Worm (Caenorhabditis elegans) whole organism, late embryonic: ENCODE data around the gene rpl-16.

Experiments used
- K02D7.2 ChIP-seq: sonication (generic microtip); optimal IDR thresholded peaks from 2 replicates; lab custom pipeline; 2017; ENCODE audit warnings: mild to moderate bottlenecking, missing genetic modification characterization, missing compliant biosample characterization
- K09A11.1 ChIP-seq: sonication (generic microtip); optimal IDR thresholded peaks from 2 replicates; lab custom pipeline; 2017; ENCODE audit warnings: antibody characterized with exemption, mild to moderate bottlenecking, missing genetic modification characterization, missing compliant biosample characterization; ENCODE audit not compliant: insufficient read depth
- ahr-1 ChIP-seq: sonication (generic microtip); optimal IDR thresholded peaks from 2 replicates; lab custom pipeline; 2016; ENCODE audit warnings: missing genetic modification characterization, missing compliant biosample characterization
- ceh-18 ChIP-seq: sonication (generic microtip); optimal IDR thresholded peaks from 2 replicates; lab custom pipeline; 2016; ENCODE audit warnings: missing genetic modification characterization, missing compliant biosample characterization
- ceh-22 ChIP-seq: sonication (generic microtip); optimal IDR thresholded peaks from 2 replicates; lab custom pipeline; 2017; ENCODE audit warnings: missing biosample characterization, missing genetic modification characterization
- ceh-24 ChIP-seq: sonication (generic microtip); optimal IDR thresholded peaks from 2 replicates; lab custom pipeline; 2016; ENCODE audit warnings: mild to moderate bottlenecking, missing genetic modification characterization, missing compliant biosample characterization
- ceh-30 ChIP-seq: fragments of 150-350 bp; optimal IDR thresholded peaks from 2 replicates; lab custom pipeline; 2014; ENCODE audit warnings: missing biosample characterization, missing genetic modification characterization
- ceh-31 ChIP-seq: sonication (generic microtip); optimal IDR thresholded peaks from 2 replicates; lab custom pipeline; 2016; ENCODE audit warnings: missing genetic modification characterization, missing compliant biosample characterization
- ceh-45 ChIP-seq: fragments of 200-800 bp; sonication (Bioruptor generic); IDR thresholded peaks from 2 replicates; pipeline ENCODE4 v1.3.6; 2022; ENCODE audit warnings: missing genetic modification reagents, missing genetic modification characterization, missing compliant biosample characterization
- ceh-48 ChIP-seq: sonication (generic microtip); optimal IDR thresholded peaks from 2 replicates; lab custom pipeline; 2016; ENCODE audit warnings: missing genetic modification characterization, inconsistent platforms, missing compliant biosample characterization
- ceh-6 ChIP-seq: fragments of 200-800 bp; sonication (Bioruptor generic); optimal IDR thresholded peaks from 2 replicates; lab custom pipeline; 2018; ENCODE audit warnings: mild to moderate bottlenecking, missing genetic modification characterization, missing compliant biosample characterization
- che-1 ChIP-seq: sonication (generic microtip); optimal IDR thresholded peaks from 2 replicates; lab custom pipeline; 2016; ENCODE audit warnings: mild to moderate bottlenecking, missing genetic modification characterization, missing compliant biosample characterization
- dmd-4 ChIP-seq: sonication (generic microtip); optimal IDR thresholded peaks from 2 replicates; lab custom pipeline; 2016; ENCODE audit warnings: borderline replicate concordance, missing genetic modification characterization, missing compliant biosample characterization
- elt-2 ChIP-seq: sonication (generic microtip); optimal IDR thresholded peaks from 2 replicates; lab custom pipeline; 2016; ENCODE audit warnings: missing genetic modification reagents, missing genetic modification characterization, missing compliant biosample characterization
- fkh-10 ChIP-seq: fragments of 150-350 bp; optimal IDR thresholded peaks from 2 replicates; lab custom pipeline; 2014; ENCODE audit warnings: missing biosample characterization, missing genetic modification reagents, missing genetic modification characterization
- fkh-6 ChIP-seq: sonication (generic microtip); optimal IDR thresholded peaks from 2 replicates; lab custom pipeline; 2016; ENCODE audit warnings: missing genetic modification characterization, missing compliant biosample characterization
- hlh-13 ChIP-seq: fragments of 200-800 bp; sonication (Bioruptor generic); optimal IDR thresholded peaks from 2 replicates; lab custom pipeline; 2018; ENCODE audit warnings: mild to moderate bottlenecking, missing genetic modification characterization, missing compliant biosample characterization
- hlh-15 ChIP-seq: sonication (generic microtip); optimal IDR thresholded peaks from 2 replicates; lab custom pipeline; 2016; ENCODE audit warnings: missing genetic modification characterization, missing compliant biosample characterization
- hlh-6 ChIP-seq: sonication (generic microtip); optimal IDR thresholded peaks from 2 replicates; lab custom pipeline; 2016; ENCODE audit warnings: missing genotype, missing genetic modification characterization, missing compliant biosample characterization
- hlh-8 ChIP-seq: sonication (generic microtip); optimal IDR thresholded peaks from 2 replicates; lab custom pipeline; 2016; ENCODE audit warnings: missing genotype, missing genetic modification characterization, missing compliant biosample characterization
- lim-6 ChIP-seq: sonication (generic microtip); optimal IDR thresholded peaks from 2 replicates; lab custom pipeline; 2016; ENCODE audit warnings: missing genetic modification characterization, missing compliant biosample characterization
- lin-11 ChIP-seq: fragments of 200-800 bp; sonication (Bioruptor generic); optimal IDR thresholded peaks from 2 replicates; lab custom pipeline; 2018; ENCODE audit warnings: mild to moderate bottlenecking, missing genetic modification characterization, missing compliant biosample characterization
- madf-2 ChIP-seq: sonication (generic microtip); optimal IDR thresholded peaks from 2 replicates; lab custom pipeline; 2017; ENCODE audit warnings: missing genetic modification characterization, missing compliant biosample characterization
- mec-3 ChIP-seq: sonication (generic microtip); optimal IDR thresholded peaks from 2 replicates; lab custom pipeline; 2016; ENCODE audit warnings: borderline replicate concordance, missing genetic modification characterization, missing compliant biosample characterization
- nfya-1 ChIP-seq: sonication (generic microtip); optimal IDR thresholded peaks from 2 replicates; lab custom pipeline; 2017; ENCODE audit warnings: missing genetic modification characterization, mild to moderate bottlenecking, missing compliant biosample characterization, antibody characterized with exemption, moderate library complexity
- nhr-11 ChIP-seq: fragments of 150-350 bp; optimal IDR thresholded peaks from 2 replicates; lab custom pipeline; 2014; ENCODE audit warnings: missing biosample characterization, missing genetic modification characterization
- npax-4 ChIP-seq: sonication (generic microtip); optimal IDR thresholded peaks from 2 replicates; lab custom pipeline; 2016; ENCODE audit warnings: missing genetic modification characterization, missing compliant biosample characterization
- pax-1 ChIP-seq: fragments of 150-350 bp; optimal IDR thresholded peaks from 2 replicates; lab custom pipeline; 2014; ENCODE audit warnings: missing biosample characterization, missing genetic modification characterization
- pha-2 ChIP-seq: sonication (generic microtip); optimal IDR thresholded peaks from 2 replicates; lab custom pipeline; 2017; ENCODE audit warnings: mild to moderate bottlenecking, missing genetic modification characterization, missing compliant biosample characterization
- pha-4 ChIP-seq: fragments of 150-350 bp; optimal IDR thresholded peaks from 2 replicates; lab custom pipeline; 2018; ENCODE audit warnings: missing biosample characterization, missing genetic modification reagents, missing genetic modification characterization
- pqm-1 ChIP-seq: sonication (generic microtip); optimal IDR thresholded peaks from 2 replicates; lab custom pipeline; 2016; ENCODE audit warnings: missing genetic modification characterization, missing compliant biosample characterization
- pros-1 ChIP-seq: fragments of 150-350 bp; optimal IDR thresholded peaks from 2 replicates; lab custom pipeline; 2014; ENCODE audit warnings: missing biosample characterization, missing genetic modification reagents, missing genetic modification characterization
- ref-2 ChIP-seq: sonication (generic microtip); optimal IDR thresholded peaks from 2 replicates; lab custom pipeline; 2016; ENCODE audit warnings: missing genetic modification characterization, missing compliant biosample characterization
- sox-2 ChIP-seq: fragments of 200-800 bp; sonication (Bioruptor generic); IDR thresholded peaks from 2 replicates; pipeline ENCODE4 v1.3.6; 2022; ENCODE audit warnings: missing genetic modification reagents, missing genetic modification characterization, missing compliant biosample characterization
- tbx-2 ChIP-seq: sonication (generic microtip); optimal IDR thresholded peaks from 2 replicates; lab custom pipeline; 2016; ENCODE audit warnings: missing genetic modification characterization, missing compliant biosample characterization
- tbx-7 ChIP-seq: sonication (generic microtip); optimal IDR thresholded peaks from 2 replicates; lab custom pipeline; 2016; ENCODE audit warnings: missing genotype, missing genetic modification characterization, missing compliant biosample characterization
- ttx-3 ChIP-seq: sonication (generic microtip); optimal IDR thresholded peaks from 2 replicates; lab custom pipeline; 2016; ENCODE audit warnings: missing genetic modification reagents, missing genetic modification characterization, missing compliant biosample characterization
- unc-3 ChIP-seq, 2 experiments: fragments of 200-800 bp in 1 of 2; sonication (Bioruptor generic) in 1 of 2; sonication (generic microtip) in 1 of 2; conservative IDR thresholded peaks in 1 of 2; optimal IDR thresholded peaks in 1 of 2; 2 replicates each; pipeline versions ENCODE4 v1.3.6 to Lab custom; 2016 to 2022; ENCODE audit warnings: missing compliant biosample characterization in 2 of 2, missing genetic modification characterization in 2 of 2, missing genetic modification reagents in 1 of 2
- unc-42 ChIP-seq: sonication (generic microtip); optimal IDR thresholded peaks from 2 replicates; lab custom pipeline; 2016; ENCODE audit warnings: missing genotype, missing genetic modification characterization, missing compliant biosample characterization
- ztf-16 ChIP-seq: sonication (generic microtip); optimal IDR thresholded peaks from 2 replicates; lab custom pipeline; 2017; ENCODE audit warnings: missing genetic modification characterization, missing compliant biosample characterization

The rpl-16 gene

ce11 chrIII:3487133-3487532 is 16.3 kb downstream of the rpl-16 start:
- TF ChIP-seq nhr-11 (no peak), fkh-6 (tag; lab: Kevin White, UChicago) (no peak), unc-42 (no peak), hlh-6 (no peak), ahr-1 (tag; lab: Kevin White, UChicago) (no peak), ceh-48 (tag; lab: Kevin White, UChicago) (no peak), sox-2 (GFP tag; lab: Robert Waterston, UW) (no peak), tbx-7 (tag; lab: Kevin White, UChicago) (no peak), ceh-45 (no peak), ceh-24 (tag; lab: Kevin White, UChicago) (no peak), hlh-15 (no peak), pros-1 (tag; lab: Kevin White, UChicago) (no peak), elt-2 (no peak), K09A11.1 (no peak), pqm-1 (tag; lab: Kevin White, UChicago) (no peak), unc-3 (GFP tag; conservative IDR thresholded peaks at IDR 0.05; lab: Robert Waterston, UW) (no peak), unc-3 (tag; optimal IDR thresholded peaks at IDR 0.05; lab: Kevin White, UChicago) (no peak)

- TF ChIP-seq hlh-8 (tag; lab: Kevin White, UChicago) = no peak
- TF ChIP-seq ttx-3 (tag; lab: Kevin White, UChicago) = no peak
- no peak for TF ChIP-seq ref-2 (tag; lab: Kevin White, UChicago)
- TF ChIP-seq tbx-7 (tag; lab: Kevin White, UChicago) = no peak
- no peak for TF ChIP-seq mec-3 (tag; lab: Kevin White, UChicago)
- no peak for TF ChIP-seq K09A11.1
- TF ChIP-seq dmd-4 (tag; lab: Kevin White, UChicago) = no peak
- no peak for TF ChIP-seq ceh-31 (tag; lab: Kevin White, UChicago)
- TF ChIP-seq madf-2 (tag; lab: Kevin White, UChicago) = no peak
- no peak for TF ChIP-seq lin-11 (tag; lab: Kevin White, UChicago)
- no peak for TF ChIP-seq nfya-1 (tag; lab: Kevin White, UChicago)
- TF ChIP-seq hlh-13 (GFP tag; lab: Kevin White, UChicago) = no peak
- no peak for TF ChIP-seq ceh-30 (tag; lab: Kevin White, UChicago)
- TF ChIP-seq ceh-6 (GFP tag; lab: Kevin White, UChicago) = no peak
Observed at ce11 chrIII:3486055-3486454, 17.3 kb downstream of the rpl-16 start.

ce11 chrIII:3484995-3485394 is 18.4 kb downstream of the rpl-16 start:
- TF ChIP-seq fkh-10 (GFP tag; lab: Kevin White, UChicago) (no peak), ceh-22 (no peak), npax-4 (tag; lab: Kevin White, UChicago) (no peak), pha-4 (tag; lab: Kevin White, UChicago) (no peak), hlh-13 (GFP tag; lab: Kevin White, UChicago) (no peak), hlh-8 (tag; lab: Kevin White, UChicago) (no peak), hlh-15 (no peak), K09A11.1 (no peak), ceh-18 (tag; lab: Kevin White, UChicago) (no peak), fkh-6 (tag; lab: Kevin White, UChicago) (no peak), ztf-16 (tag; lab: Kevin White, UChicago) (no peak)

- TF ChIP-seq unc-3 (GFP tag; conservative IDR thresholded peaks at IDR 0.05; lab: Robert Waterston, UW) = no peak
- no peak for TF ChIP-seq unc-3 (tag; optimal IDR thresholded peaks at IDR 0.05; lab: Kevin White, UChicago)
- TF ChIP-seq che-1 (tag; lab: Kevin White, UChicago) = no peak
- no peak for TF ChIP-seq pax-1 (tag; lab: Kevin White, UChicago)
- no peak for TF ChIP-seq ceh-45
- no peak for TF ChIP-seq tbx-2 (tag; lab: Kevin White, UChicago)
- no peak for TF ChIP-seq pha-2
- TF ChIP-seq lim-6 (tag; lab: Kevin White, UChicago) = no peak
- TF ChIP-seq K02D7.2 (tag; lab: Kevin White, UChicago) = no peak
- TF ChIP-seq K09A11.1 = no peak
- TF ChIP-seq nfya-1 (tag; lab: Kevin White, UChicago) = no peak
Observed at ce11 chrIII:3482291-3482690, 21.1 kb downstream of the rpl-16 start, which contains the start of gene C34C12.6. TSS of gene C34C12.6 (plus strand) at chrIII:3482591.
